Worm (Caenorhabditis elegans) whole organism, L3 larva: ENCODE results near the gene K02D10.2.

ENCODE experiments used
- elt-2 ChIP-seq: sonication (generic microtip); optimal IDR thresholded peaks from 2 replicates; lab custom pipeline; 2016; ENCODE audit warnings: missing genetic modification reagents, mild to moderate bottlenecking, missing genetic modification characterization, missing compliant biosample characterization
- eor-1 ChIP-seq, 2 experiments: fragments of 150-350 bp; optimal IDR thresholded peaks; 2 replicates each; lab custom pipeline; 2014 to 2018; ENCODE audit warnings: missing biosample characterization in 2 of 2, missing genetic modification characterization in 2 of 2
- fkh-10 ChIP-seq: sonication (generic microtip); optimal IDR thresholded peaks from 2 replicates; lab custom pipeline; 2017; ENCODE audit warnings: missing biosample characterization, missing genetic modification reagents, missing genetic modification characterization
- jun-1 ChIP-seq: fragments of 150-350 bp; optimal IDR thresholded peaks from 2 replicates; lab custom pipeline; 2014; ENCODE audit warnings: missing biosample characterization, missing genetic modification reagents, missing genetic modification characterization
- lin-39 ChIP-seq: fragments of 150-350 bp; optimal IDR thresholded peaks from 2 replicates; lab custom pipeline; 2018; ENCODE audit warnings: missing biosample characterization, missing genetic modification reagents, missing genetic modification characterization
- nhr-11 ChIP-seq: fragments of 150-350 bp; optimal IDR thresholded peaks from 2 replicates; lab custom pipeline; 2014; ENCODE audit warnings: missing biosample characterization, missing genetic modification characterization
- nhr-237 ChIP-seq: fragments of 150-350 bp; optimal IDR thresholded peaks from 2 replicates; lab custom pipeline; 2014; ENCODE audit warnings: missing biosample characterization, missing genetic modification characterization
- nhr-28 ChIP-seq: fragments of 150-350 bp; optimal IDR thresholded peaks from 2 replicates; lab custom pipeline; 2014; ENCODE audit warnings: missing biosample characterization, missing genetic modification characterization
- nhr-77 ChIP-seq: fragments of 150-350 bp; optimal IDR thresholded peaks from 2 replicates; lab custom pipeline; 2014; ENCODE audit warnings: missing biosample characterization, missing genetic modification characterization
- pha-4 ChIP-seq: fragments of 150-350 bp; optimal IDR thresholded peaks from 2 replicates; lab custom pipeline; 2014; ENCODE audit warnings: missing biosample characterization, missing genetic modification reagents, missing genetic modification characterization
- skn-1 ChIP-seq: fragments of 150-350 bp; optimal IDR thresholded peaks from 2 replicates; lab custom pipeline; 2014; ENCODE audit warnings: missing biosample characterization, missing genetic modification characterization
- snpc-4 ChIP-seq: fragments of 150-350 bp; optimal IDR thresholded peaks from 2 replicates; lab custom pipeline; 2014; ENCODE audit warnings: missing biosample characterization, missing genetic modification characterization
- zag-1 ChIP-seq: fragments of 150-350 bp; optimal IDR thresholded peaks from 2 replicates; lab custom pipeline; 2014; ENCODE audit warnings: missing biosample characterization, missing genetic modification characterization
- ztf-11 ChIP-seq: fragments of 150-350 bp; optimal IDR thresholded peaks from 2 replicates; lab custom pipeline; 2014; ENCODE audit warnings: missing biosample characterization, missing genetic modification characterization

DNA sequence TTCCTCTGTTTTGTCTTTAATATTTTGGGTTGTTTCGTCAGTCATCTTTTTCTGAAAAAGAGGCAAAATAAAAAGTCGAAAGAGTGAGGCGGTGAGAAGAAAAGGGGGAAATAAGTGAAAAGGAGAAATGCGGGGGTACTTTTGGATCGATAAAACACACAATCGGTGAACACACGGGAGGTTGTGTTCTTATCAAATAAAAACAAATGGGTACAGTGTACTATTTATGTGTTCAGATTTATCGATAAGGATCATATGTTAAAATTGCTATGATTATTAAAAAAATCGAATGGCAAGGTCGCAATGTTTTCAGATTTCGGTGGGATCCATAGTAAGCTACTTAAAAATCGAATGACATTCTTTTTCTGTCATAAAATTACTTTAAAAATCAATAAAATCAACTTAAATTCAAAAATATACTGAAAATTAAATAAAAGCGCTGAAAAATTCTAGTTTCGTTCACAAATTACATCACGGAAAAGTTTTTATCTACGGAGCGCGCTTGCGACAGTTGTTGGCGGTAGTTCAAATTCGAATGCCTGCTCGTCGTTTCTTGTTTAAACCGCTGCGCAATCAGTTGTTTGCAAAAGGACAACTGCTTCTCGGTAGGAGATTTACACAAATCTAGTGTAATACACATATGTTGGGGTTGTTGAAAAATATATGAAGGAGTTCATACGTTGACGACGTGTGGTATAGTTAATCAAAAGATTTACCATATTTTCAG is 38.3 kb upstream of the K02D10.2 start, which contains the start of gene prx-19:
- TF ChIP-seq pha-4 (tag; lab: Kevin White, UChicago) (peak; percentile 63), zag-1 (tag; lab: Kevin White, UChicago) (no peak), nhr-77 (tag; lab: Kevin White, UChicago) (no peak), fkh-10 (GFP tag; lab: Kevin White, UChicago) (no peak), jun-1 (no peak), skn-1 (peak; percentile 57), elt-2 (tag; lab: Kevin White, UChicago) (peak; percentile 61), nhr-11 (tag; lab: Kevin White, UChicago) (no peak), nhr-237 (tag; lab: Kevin White, UChicago) (no peak), lin-39 (tag; lab: Kevin White, UChicago) (peak; percentile 56), ztf-11 (no peak), snpc-4 (tag; lab: Kevin White, UChicago) (no peak), eor-1 (tag; optimal IDR thresholded peaks at IDR 0.05; lab: Kevin White, UChicago) (no peak), nhr-28 (tag; lab: Kevin White, UChicago) (no peak)
